Worm (Caenorhabditis elegans): ENCODE measurements around the gene sek-5.

DNA sequence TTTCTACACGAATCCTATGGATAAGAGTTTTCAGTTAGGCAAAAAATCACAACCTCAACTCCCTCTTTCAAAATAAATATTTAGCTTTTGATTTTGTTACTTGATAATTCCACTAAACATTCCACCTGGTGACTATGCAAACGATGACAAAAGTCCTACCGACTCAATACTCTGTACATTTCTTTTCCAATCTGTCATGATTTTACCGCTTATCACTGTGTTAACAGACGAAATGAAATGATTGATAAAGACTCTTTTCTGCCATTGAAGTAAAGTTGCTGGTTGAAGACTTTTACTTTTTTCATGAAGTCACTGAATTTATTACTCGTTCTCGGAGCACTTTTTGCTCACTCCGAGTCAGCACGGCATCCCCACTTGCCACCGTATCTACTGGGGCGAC, 48.2 kb upstream of the sek-5 start, which contains the start of gene C26B9.5:
- TF ChIP-seq mef-2 (tag; optimal IDR thresholded peaks at IDR 0.05) (no peak), ama-1 (optimal IDR thresholded peaks at IDR 0.05) (no peak), lir-3 (tag; optimal IDR thresholded peaks at IDR 0.05; ENCODE audit: poor library complexity) (no peak)
